Fruit fly (Drosophila melanogaster) whole organism, prepupa: Measurements from ENCODE around the gene CG14315.

Experiments
- Blimp-1 ChIP-seq: fragments of 200-800 bp; sonication (Bioruptor generic); optimal IDR thresholded peaks from 3 replicates; lab custom pipeline; 2017; ENCODE audit warnings: missing biosample characterization, missing genetic modification characterization, mild to moderate bottlenecking, moderate library complexity, missing genetic modification reagents
- CG10669 ChIP-seq: fragments of 200-800 bp; sonication (Bioruptor generic); optimal IDR thresholded peaks from 3 replicates; lab custom pipeline; 2018; ENCODE audit warnings: missing biosample characterization, mild to moderate bottlenecking, missing genetic modification characterization, moderate library complexity
- CG11762 ChIP-seq: fragments of 200-800 bp; sonication (Bioruptor generic); optimal IDR thresholded peaks from 3 replicates; lab custom pipeline; 2016; ENCODE audit warnings: missing biosample characterization, missing genetic modification characterization; ENCODE audit not compliant: insufficient read depth
- CG1621 ChIP-seq: fragments of 200-800 bp; sonication (Bioruptor generic); optimal IDR thresholded peaks from 3 replicates; lab custom pipeline; 2018; ENCODE audit warnings: missing biosample characterization, mild to moderate bottlenecking, missing genetic modification characterization
- CG16779 ChIP-seq: fragments of 200-800 bp; sonication (Bioruptor generic); optimal IDR thresholded peaks from 3 replicates; lab custom pipeline; 2017; ENCODE audit warnings: missing biosample characterization, mild to moderate bottlenecking, missing genetic modification characterization
- CG3032 ChIP-seq: fragments of 200-800 bp; optimal IDR thresholded peaks from 2 replicates; lab custom pipeline; 2019; ENCODE audit warnings: missing biosample characterization, mild to moderate bottlenecking, missing genetic modification characterization, moderate library complexity
- CG32006 ChIP-seq: fragments of 200-800 bp; sonication (Bioruptor generic); optimal IDR thresholded peaks from 3 replicates; lab custom pipeline; 2017; ENCODE audit warnings: missing biosample characterization, mild to moderate bottlenecking, missing genetic modification characterization
- CG4318 ChIP-seq: fragments of 200-800 bp; sonication (Bioruptor generic); optimal IDR thresholded peaks from 3 replicates; lab custom pipeline; 2017; ENCODE audit warnings: missing biosample characterization, mild to moderate bottlenecking, missing genetic modification characterization
- CG6163 ChIP-seq: fragments of 200-800 bp; sonication (Bioruptor generic); IDR thresholded peaks from 3 replicates; pipeline ENCODE4 v1.3.6; 2022; ENCODE audit warnings: missing biosample characterization, missing genetic modification characterization
- CG6854 ChIP-seq: fragments of 200-800 bp; sonication (Bioruptor generic); optimal IDR thresholded peaks from 2 replicates; lab custom pipeline; 2017; ENCODE audit warnings: missing biosample characterization, mild to moderate bottlenecking, missing genetic modification characterization
- CG7368 ChIP-seq: fragments of 200-800 bp; sonication (Bioruptor generic); optimal IDR thresholded peaks from 3 replicates; lab custom pipeline; 2016; ENCODE audit warnings: missing biosample characterization, missing genetic modification characterization
- CG8632 ChIP-seq: fragments of 200-800 bp; sonication (Bioruptor generic); optimal IDR thresholded peaks from 3 replicates; lab custom pipeline; 2016; ENCODE audit warnings: missing biosample characterization, missing genetic modification characterization
- Eip75B ChIP-seq: fragments of 200-800 bp; sonication (Bioruptor generic); optimal IDR thresholded peaks from 3 replicates; lab custom pipeline; 2016; ENCODE audit warnings: missing biosample characterization, missing genetic modification characterization
- Eip93F ChIP-seq: fragments of 200-800 bp; sonication (Bioruptor generic); optimal IDR thresholded peaks from 2 replicates; lab custom pipeline; 2016; ENCODE audit warnings: missing biosample characterization, mild to moderate bottlenecking, missing genetic modification characterization
- Ets21C ChIP-seq: fragments of 200-800 bp; sonication (Bioruptor generic); optimal IDR thresholded peaks from 3 replicates; lab custom pipeline; 2016; ENCODE audit warnings: missing biosample characterization, missing genetic modification characterization
- Gug ChIP-seq: fragments of 200-800 bp; sonication (Bioruptor generic); IDR thresholded peaks from 2 replicates; pipeline ENCODE4 v1.3.6; 2022; ENCODE audit warnings: missing biosample characterization, missing genetic modification characterization
- Hr38 ChIP-seq: sonication (Bioruptor generic); optimal IDR thresholded peaks from 2 replicates; lab custom pipeline; 2016; ENCODE audit warnings: missing biosample characterization, missing genetic modification characterization
- Hr39 ChIP-seq: fragments of 200-800 bp; sonication (Bioruptor generic); optimal IDR thresholded peaks from 2 replicates; lab custom pipeline; 2016; ENCODE audit warnings: missing biosample characterization, missing genetic modification characterization
- Lpt ChIP-seq: fragments of 200-800 bp; sonication (Bioruptor generic); optimal IDR thresholded peaks from 3 replicates; lab custom pipeline; 2016; ENCODE audit warnings: missing biosample characterization, missing genetic modification characterization
- Met ChIP-seq: fragments of 200-800 bp; sonication (Bioruptor generic); optimal IDR thresholded peaks from 3 replicates; lab custom pipeline; 2016; ENCODE audit warnings: missing biosample characterization, missing genetic modification characterization
- OdsH ChIP-seq: fragments of 200-800 bp; sonication (Bioruptor generic); optimal IDR thresholded peaks from 3 replicates; lab custom pipeline; 2016; ENCODE audit warnings: missing biosample characterization, missing genetic modification characterization
- Smox ChIP-seq: fragments of 200-800 bp; sonication (Bioruptor generic); optimal IDR thresholded peaks from 3 replicates; lab custom pipeline; 2016; ENCODE audit warnings: missing biosample characterization, missing genetic modification characterization
- Sox14 ChIP-seq: fragments of 200-800 bp; sonication (Bioruptor generic); optimal IDR thresholded peaks from 3 replicates; lab custom pipeline; 2016; ENCODE audit warnings: missing biosample characterization, missing genetic modification characterization
- Sox15 ChIP-seq: fragments of 200-800 bp; sonication (Bioruptor generic); optimal IDR thresholded peaks from 3 replicates; lab custom pipeline; 2016; ENCODE audit warnings: missing biosample characterization, missing genetic modification characterization
- achi ChIP-seq: fragments of 200-800 bp; sonication (Bioruptor generic); optimal IDR thresholded peaks from 3 replicates; lab custom pipeline; 2016; ENCODE audit warnings: missing biosample characterization, missing genetic modification characterization
- acj6 ChIP-seq: fragments of 200-800 bp; sonication (Bioruptor generic); optimal IDR thresholded peaks from 3 replicates; lab custom pipeline; 2016; ENCODE audit warnings: missing biosample characterization, missing genetic modification characterization
- cyc ChIP-seq: fragments of 200-800 bp; sonication (Bioruptor generic); optimal IDR thresholded peaks from 3 replicates; lab custom pipeline; 2016; ENCODE audit warnings: missing biosample characterization, missing genetic modification characterization
- dac ChIP-seq: fragments of 200-800 bp; sonication (Bioruptor generic); optimal IDR thresholded peaks from 2 replicates; lab custom pipeline; 2017; ENCODE audit warnings: missing biosample characterization, mild to moderate bottlenecking, missing genetic modification characterization
- dsx ChIP-seq: fragments of 200-800 bp; optimal IDR thresholded peaks from 3 replicates; lab custom pipeline; 2019; ENCODE audit warnings: missing biosample characterization, mild to moderate bottlenecking, missing genetic modification characterization, moderate library complexity; ENCODE audit not compliant: poor library complexity, severe bottlenecking
- eg ChIP-seq: fragments of 200-800 bp; sonication (Bioruptor generic); IDR thresholded peaks from 3 replicates; pipeline ENCODE4 v1.3.6; 2022; ENCODE audit warnings: missing biosample characterization, missing genetic modification characterization
- esn ChIP-seq: fragments of 200-800 bp; sonication (Bioruptor generic); optimal IDR thresholded peaks from 2 replicates; lab custom pipeline; 2016; ENCODE audit warnings: missing biosample characterization, mild to moderate bottlenecking, missing genetic modification characterization, moderate library complexity
- fkh ChIP-seq: fragments of 200-800 bp; sonication (Bioruptor generic); optimal IDR thresholded peaks from 3 replicates; lab custom pipeline; 2017; ENCODE audit warnings: missing biosample characterization, mild to moderate bottlenecking, missing genetic modification characterization, moderate library complexity
- lz ChIP-seq: fragments of 200-800 bp; sonication (Bioruptor generic); optimal IDR thresholded peaks from 3 replicates; lab custom pipeline; 2016; ENCODE audit warnings: missing biosample characterization, missing genetic modification characterization
- net ChIP-seq: fragments of 200-800 bp; sonication (Bioruptor generic); optimal IDR thresholded peaks from 3 replicates; lab custom pipeline; 2016; ENCODE audit warnings: missing biosample characterization, missing genetic modification characterization
- pdm3 ChIP-seq: fragments of 200-800 bp; sonication (Bioruptor generic); optimal IDR thresholded peaks from 3 replicates; lab custom pipeline; 2016; ENCODE audit warnings: missing biosample characterization, missing genetic modification characterization
- spab ChIP-seq: fragments of 200-800 bp; sonication (Bioruptor generic); optimal IDR thresholded peaks from 2 replicates; lab custom pipeline; 2017; ENCODE audit warnings: missing biosample characterization, mild to moderate bottlenecking, missing genetic modification characterization, missing genetic modification reagents
- svp ChIP-seq: fragments of 200-800 bp; sonication (Bioruptor generic); peaks from one replicate; lab custom pipeline; 2016; ENCODE audit warnings: missing biosample characterization, missing genetic modification characterization
- vri ChIP-seq: fragments of 200-800 bp; sonication (Bioruptor generic); optimal IDR thresholded peaks from 3 replicates; lab custom pipeline; 2016; ENCODE audit warnings: missing biosample characterization, mild to moderate bottlenecking, missing genetic modification characterization

Gene CG14315

DNA sequence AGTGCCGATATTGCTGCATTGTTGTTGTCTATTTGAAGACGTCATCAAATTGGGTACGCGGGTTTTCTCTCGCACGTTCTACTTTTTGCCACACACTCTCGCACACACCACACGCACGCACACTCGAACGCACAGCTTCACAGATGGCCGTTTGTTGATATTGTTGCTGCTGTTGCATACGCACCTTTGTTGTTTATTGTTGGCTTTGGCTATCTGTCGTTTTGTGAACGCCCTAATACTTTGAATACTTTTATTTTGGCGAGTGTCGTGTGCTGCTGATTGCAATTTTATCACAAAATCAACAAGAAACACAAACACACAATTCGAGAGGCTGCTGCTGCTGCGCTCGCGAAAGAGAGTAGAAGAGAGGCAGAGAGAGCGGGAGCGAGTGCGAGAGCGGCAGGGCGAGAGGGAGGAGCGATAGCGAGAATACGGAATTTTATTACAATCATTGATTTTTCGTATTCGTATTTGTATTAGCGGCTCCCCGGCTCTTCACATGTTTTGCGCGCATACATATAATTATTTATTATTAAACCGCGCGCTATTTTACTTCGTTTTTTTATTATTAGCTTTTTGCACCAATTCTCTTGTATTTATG is 40.1 kb downstream of the CG14315 start (continued):
- TF ChIP-seq lz: no peak
- peak; percentile 23 for TF ChIP-seq CG32006 (GFP tag; lab: Kevin White, UChicago)
- no peak for TF ChIP-seq Sox15 (GFP tag; lab: Kevin White, UChicago)
- peak; percentile 48 for TF ChIP-seq esn (GFP tag; lab: Kevin White, UChicago)
- no peak for TF ChIP-seq dac (GFP tag; lab: Kevin White, UChicago)
- no peak for TF ChIP-seq Hr38
- no peak for TF ChIP-seq Eip93F
- TF ChIP-seq Hr39 (GFP tag; lab: Kevin White, UChicago): no peak
- TF ChIP-seq dsx (GFP tag; lab: Kevin White, UChicago): peak; percentile 57
- no peak for TF ChIP-seq achi (GFP tag; lab: Kevin White, UChicago)
- TF ChIP-seq CG11762 (GFP tag; lab: Kevin White, UChicago): peak; percentile 27
- no peak for TF ChIP-seq cyc (GFP tag; lab: Kevin White, UChicago)
- TF ChIP-seq fkh (GFP tag; lab: Kevin White, UChicago): peak; percentile 97
- no peak for TF ChIP-seq Blimp-1 (GFP tag; lab: Kevin White, UChicago)
- TF ChIP-seq CG3032 (tag; lab: Kevin White, UChicago): peak; percentile 12
- TF ChIP-seq OdsH (GFP tag; lab: Kevin White, UChicago): no peak
- TF ChIP-seq svp: peak; percentile 55
- no peak for TF ChIP-seq Ets21C
- no peak for TF ChIP-seq CG10669 (GFP tag; lab: Kevin White, UChicago)
- TF ChIP-seq Sox14: peak; percentile 6
- TF ChIP-seq CG4318 (GFP tag; lab: Kevin White, UChicago): no peak
- peak; percentile 42 for TF ChIP-seq CG6854
- peak; percentile 80 for TF ChIP-seq vri (GFP tag; lab: Kevin White, UChicago)
- TF ChIP-seq spab (GFP tag; lab: Kevin White, UChicago): peak; percentile 41
- no peak for TF ChIP-seq acj6 (GFP tag; lab: Kevin White, UChicago)
- peak; percentile 40 for TF ChIP-seq Eip75B (GFP tag; lab: Kevin White, UChicago)
- TF ChIP-seq CG7368 (GFP tag; lab: Kevin White, UChicago): no peak
- no peak for TF ChIP-seq Lpt (GFP tag; lab: Kevin White, UChicago)
- TF ChIP-seq CG8632 (GFP tag; lab: Kevin White, UChicago): peak; percentile 45
- TF ChIP-seq eg (GFP tag; lab: Robert Waterston, UW): no peak
- TF ChIP-seq CG1621 (tag; lab: Kevin White, UChicago): peak; percentile 50
- no peak for TF ChIP-seq CG6163 (GFP tag; lab: Robert Waterston, UW)
- TF ChIP-seq CG16779 (tag; lab: Kevin White, UChicago): peak; percentile 38

dm6 chr3R:18199177-18199884 is 40.8 kb downstream of the CG14315 start, which contains the start of the genes Ssdp and CG7985:
Gene Ssdp, minus strand, starts transcription at chr3R:18199595.
Gene CG7985, plus strand, starts transcription at chr3R:18199857.
- TF ChIP-seq CG6854: peak; percentile 14
- no peak for TF ChIP-seq Ets21C
- TF ChIP-seq Smox (GFP tag; lab: Kevin White, UChicago): peak; percentile 11
- peak; percentile 23 for TF ChIP-seq pdm3 (GFP tag; lab: Kevin White, UChicago)
- TF ChIP-seq Met (GFP tag; lab: Kevin White, UChicago): peak; percentile 11
- no peak for TF ChIP-seq net
- TF ChIP-seq Gug: no peak
- TF ChIP-seq svp: no peak
- TF ChIP-seq, all 60 proteins: peak for 4
